Worm (Caenorhabditis elegans) whole organism, young adult: ENCODE data around the gene col-113.
A peak's percentile ranks its signal among the peaks of the same experiment; 100 is the strongest.

Experiments used
- C06A6.2 ChIP-seq: fragments of 200-800 bp; sonication (Bioruptor generic); conservative IDR thresholded peaks from 2 replicates; pipeline ENCODE4 v1.3.6; 2022; ENCODE audit warnings: missing genetic modification characterization, missing compliant biosample characterization
- F37B4.10 ChIP-seq: fragments of 200-800 bp; sonication (Bioruptor generic); IDR thresholded peaks from 2 replicates; pipeline ENCODE4 v1.3.6; 2022; ENCODE audit warnings: missing genetic modification characterization, missing compliant biosample characterization
- F52B5.7 ChIP-seq: sonication (generic microtip); optimal IDR thresholded peaks from 2 replicates; lab custom pipeline; 2016; ENCODE audit warnings: mild to moderate bottlenecking, missing genetic modification characterization, missing compliant biosample characterization
- F57A8.1 ChIP-seq: fragments of 200-800 bp; sonication (Bioruptor generic); optimal IDR thresholded peaks from 2 replicates; lab custom pipeline; 2018; ENCODE audit warnings: mild to moderate bottlenecking, missing genetic modification characterization, moderate library complexity, missing compliant biosample characterization
- Y53F4B.3 ChIP-seq: fragments of 200-800 bp; sonication (Bioruptor generic); IDR thresholded peaks from 2 replicates; pipeline ENCODE4 v1.3.6; 2022; ENCODE audit warnings: missing genetic modification reagents, missing genetic modification characterization, missing compliant biosample characterization
- Y95B8A.8 ChIP-seq: fragments of 200-800 bp; sonication (Bioruptor generic); IDR thresholded peaks from 2 replicates; pipeline ENCODE4 v1.3.6; 2022; ENCODE audit warnings: missing genetic modification reagents, missing genetic modification characterization, missing compliant biosample characterization
- attf-3 ChIP-seq: fragments of 200-800 bp; sonication (Bioruptor generic); conservative IDR thresholded peaks from 2 replicates; pipeline ENCODE4 v1.3.6; 2022; ENCODE audit warnings: missing genetic modification reagents, missing genetic modification characterization, missing compliant biosample characterization
- cebp-1 ChIP-seq, 2 experiments: fragments of 200-800 bp in 1 of 2; sonication (Bioruptor generic) in 1 of 2; sonication (generic microtip) in 1 of 2; IDR thresholded peaks in 1 of 2; optimal IDR thresholded peaks in 1 of 2; 2 replicates each; pipeline versions ENCODE4 v1.3.6 to Lab custom; 2017 to 2022; ENCODE audit warnings: missing compliant biosample characterization in 2 of 2, missing genetic modification characterization in 2 of 2, mild to moderate bottlenecking in 1 of 2, missing genetic modification reagents in 1 of 2, moderate library complexity in 1 of 2
- cebp-2 ChIP-seq: fragments of 200-800 bp; sonication (Bioruptor generic); IDR thresholded peaks from 2 replicates; pipeline ENCODE4 v1.3.6; 2022; ENCODE audit warnings: missing genetic modification characterization, missing compliant biosample characterization
- ceh-27 ChIP-seq: fragments of 200-800 bp; sonication (Bioruptor generic); optimal IDR thresholded peaks from 2 replicates; lab custom pipeline; 2018; ENCODE audit warnings: mild to moderate bottlenecking, missing genetic modification characterization, moderate library complexity, missing compliant biosample characterization
- ceh-58 ChIP-seq: fragments of 200-800 bp; sonication (Bioruptor generic); IDR thresholded peaks from 2 replicates; pipeline ENCODE4 v1.3.6; 2022; ENCODE audit warnings: missing genetic modification characterization, missing compliant biosample characterization
- egl-44 ChIP-seq: fragments of 200-800 bp; sonication (Bioruptor generic); IDR thresholded peaks from 2 replicates; pipeline ENCODE4 v1.3.6; 2022; ENCODE audit warnings: missing genetic modification reagents, missing genetic modification characterization, missing compliant biosample characterization
- ets-4 ChIP-seq: fragments of 200-800 bp; sonication (Bioruptor generic); optimal IDR thresholded peaks from 2 replicates; lab custom pipeline; 2018; ENCODE audit warnings: mild to moderate bottlenecking, missing genetic modification characterization, missing compliant biosample characterization
- fkh-3 ChIP-seq: sonication (generic microtip); optimal IDR thresholded peaks from 2 replicates; lab custom pipeline; 2016; ENCODE audit warnings: mild to moderate bottlenecking, missing genetic modification characterization, missing compliant biosample characterization
- hlh-12 ChIP-seq: sonication (generic microtip); optimal IDR thresholded peaks from 2 replicates; lab custom pipeline; 2016; ENCODE audit warnings: missing genetic modification characterization, missing compliant biosample characterization
- hmg-1.2 ChIP-seq: fragments of 200-800 bp; sonication (Bioruptor generic); IDR thresholded peaks from 2 replicates; pipeline ENCODE4 v1.3.6; 2022; ENCODE audit warnings: missing genetic modification reagents, missing genetic modification characterization, missing compliant biosample characterization
- hrde-1 ChIP-seq: sonication (generic microtip); optimal IDR thresholded peaks from 2 replicates; lab custom pipeline; 2016; ENCODE audit warnings: missing genetic modification characterization, mild to moderate bottlenecking, missing compliant biosample characterization, moderate library complexity, missing genotype, missing genetic modification reagents, borderline replicate concordance
- hsf-1 ChIP-seq: fragments of 200-800 bp; sonication (Bioruptor generic); IDR thresholded peaks from 2 replicates; pipeline ENCODE4 v1.3.6; 2022; ENCODE audit warnings: missing genetic modification reagents, missing genetic modification characterization, missing compliant biosample characterization
- lin-54 ChIP-seq: fragments of 200-800 bp; sonication (Bioruptor generic); optimal IDR thresholded peaks from 2 replicates; lab custom pipeline; 2018; ENCODE audit warnings: mild to moderate bottlenecking, missing genetic modification characterization, missing compliant biosample characterization
- lsl-1 ChIP-seq: fragments of 200-800 bp; sonication (Bioruptor generic); optimal IDR thresholded peaks from 2 replicates; lab custom pipeline; 2018; ENCODE audit warnings: mild to moderate bottlenecking, missing genetic modification characterization, moderate library complexity, missing compliant biosample characterization
- nhr-179 ChIP-seq: sonication (generic microtip); optimal IDR thresholded peaks from 2 replicates; lab custom pipeline; 2016; ENCODE audit warnings: mild to moderate bottlenecking, missing genetic modification characterization, missing compliant biosample characterization
- pbrm-1 ChIP-seq: fragments of 200-800 bp; sonication (Bioruptor generic); IDR thresholded peaks from 2 replicates; pipeline ENCODE4 v1.3.6; 2022; ENCODE audit warnings: missing genetic modification reagents, missing genetic modification characterization, missing compliant biosample characterization
- repo-1 ChIP-seq: sonication (generic microtip); optimal IDR thresholded peaks from 2 replicates; lab custom pipeline; 2017; ENCODE audit warnings: mild to moderate bottlenecking, missing genetic modification characterization, missing compliant biosample characterization
- snpc-1.1 ChIP-seq: sonication (generic microtip); optimal IDR thresholded peaks from 2 replicates; lab custom pipeline; 2017; ENCODE audit warnings: missing genetic modification characterization, mild to moderate bottlenecking, missing compliant biosample characterization, antibody characterized with exemption, moderate library complexity, missing genotype, missing genetic modification reagents; ENCODE audit not compliant: insufficient read depth
- somi-1 ChIP-seq: fragments of 200-800 bp; sonication (Bioruptor generic); optimal IDR thresholded peaks from 2 replicates; lab custom pipeline; 2018; ENCODE audit warnings: mild to moderate bottlenecking, missing genetic modification characterization, missing compliant biosample characterization
- tbp1 ChIP-seq: fragments of 200-800 bp; sonication (Bioruptor generic); optimal IDR thresholded peaks from 2 replicates; lab custom pipeline; 2018; ENCODE audit warnings: mild to moderate bottlenecking, missing genetic modification characterization, missing compliant biosample characterization

The col-113 gene

ce11 chrIV:7167983-7168760 is 15.9 kb upstream of the col-113 start, which contains the start of gene skr-16:
TSS of gene skr-16 (plus strand) at chrIV:7168710.
- no peak for TF ChIP-seq ets-4
- no peak for TF ChIP-seq lsl-1 (GFP tag; lab: Kevin White, UChicago)
- TF ChIP-seq, all 124 proteins: peak for 0

ce11 chrIV:7166553-7166952 is 14.2 kb upstream of the col-113 start, which contains the start of gene C42D4.18:
TSS of gene C42D4.18 (plus strand) at chrIV:7166783.
- TF ChIP-seq hmg-1.2, result peak; percentile 90
- TF ChIP-seq snpc-1.1 (tag; lab: Kevin White, UChicago), result no peak
- TF ChIP-seq, all 124 proteins: peak for 1

ce11 chrIV:7165723-7166122 is 13.4 kb upstream of the col-113 start, which contains the start of gene rpc-1:
TSS of gene rpc-1 (minus strand) at chrIV:7165748.
- TF ChIP-seq cebp-1 (GFP tag; IDR thresholded peaks at IDR 0.05; lab: Robert Waterston, UW), result peak; percentile 43; the same call in 1 of the 2 replicates
- TF ChIP-seq cebp-1 (tag; optimal IDR thresholded peaks at IDR 0.05; lab: Kevin White, UChicago), result peak; percentile 88
- peak; percentile 91 for TF ChIP-seq attf-3 (GFP tag; lab: Robert Waterston, UW)
- TF ChIP-seq somi-1, result no peak
- no peak for TF ChIP-seq hlh-12
- TF ChIP-seq F52B5.7, result no peak
- TF ChIP-seq, all 124 proteins: peak for 2

ce11 chrIV:7159586-7159985 is 7.3 kb upstream of the col-113 start:
- TF ChIP-seq hrde-1 (peak; percentile 11), egl-44 (GFP tag; lab: Robert Waterston, UW) (no peak)

DNA sequence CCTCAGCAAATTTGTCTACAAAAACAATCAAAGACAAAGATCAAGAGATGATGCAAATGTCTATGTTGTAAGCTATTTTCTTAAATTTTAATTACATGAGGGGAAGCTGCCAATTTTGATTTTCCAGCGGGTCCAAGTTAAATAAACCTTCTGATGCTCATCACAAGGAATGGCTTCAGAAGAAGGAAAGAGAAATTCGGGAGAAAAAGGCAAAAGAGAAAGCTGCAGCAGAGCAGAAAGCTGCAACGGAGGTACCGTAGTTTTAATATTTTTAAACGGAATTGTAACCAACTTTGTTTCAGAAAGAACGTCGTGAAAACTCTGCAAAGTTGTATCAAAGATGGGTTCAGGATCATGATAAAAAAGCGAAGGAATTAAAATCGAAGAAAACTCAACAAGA is 5.9 kb upstream of the col-113 start:
- TF ChIP-seq cebp-1 (GFP tag; IDR thresholded peaks at IDR 0.05; lab: Robert Waterston, UW) (no peak), cebp-1 (tag; optimal IDR thresholded peaks at IDR 0.05; lab: Kevin White, UChicago) (no peak), cebp-2 (GFP tag; lab: Robert Waterston, UW) (no peak), C06A6.2 (GFP tag; lab: Robert Waterston, UW) (no peak), hmg-1.2 (no peak), Y53F4B.3 (GFP tag; lab: Robert Waterston, UW) (no peak), nhr-179 (no peak), ceh-58 (GFP tag; lab: Robert Waterston, UW) (no peak), F37B4.10 (GFP tag; lab: Robert Waterston, UW) (no peak), hsf-1 (GFP tag; lab: Robert Waterston, UW) (no peak), attf-3 (GFP tag; lab: Robert Waterston, UW) (no peak), tbp1 (GFP tag; lab: Kevin White, UChicago) (no peak), F57A8.1 (GFP tag; lab: Kevin White, UChicago) (no peak), pbrm-1 (GFP tag; lab: Robert Waterston, UW) (no peak)

DNA sequence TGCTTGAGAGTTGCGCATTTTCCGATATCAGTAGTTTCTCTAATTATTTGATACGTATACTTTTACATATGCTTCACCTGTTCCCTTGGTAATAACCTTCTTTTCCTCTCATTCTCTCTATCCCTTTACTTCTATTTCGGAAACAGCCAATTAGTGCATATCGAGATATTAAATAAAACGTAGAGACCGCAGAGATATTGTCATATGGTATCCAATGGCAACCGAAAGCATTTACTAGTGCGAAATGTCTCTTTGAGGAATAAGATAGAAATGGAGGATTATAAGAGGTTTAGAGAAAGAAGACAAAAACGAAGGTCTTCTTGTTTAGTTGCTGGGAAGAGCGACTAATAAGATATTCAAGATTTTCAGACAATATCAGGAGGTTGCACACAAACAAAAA is 4.0 kb upstream of the col-113 start, which contains the start of gene maph-9:
Gene maph-9 (plus strand): TSS at position 273 of the 400 bp plus-strand sequence.
- TF ChIP-seq fkh-3 (tag; lab: Kevin White, UChicago) (no peak), Y95B8A.8 (GFP tag; lab: Robert Waterston, UW) (no peak), repo-1 (tag; lab: Kevin White, UChicago) (no peak), lin-54 (GFP tag; lab: Kevin White, UChicago) (no peak), ceh-27 (GFP tag; lab: Kevin White, UChicago) (no peak)
